Worm (Caenorhabditis elegans) whole organism, young adult: ENCODE results near the gene cutl-27.

ENCODE experiments used
- B0035.1 ChIP-seq: sonication (generic microtip); optimal IDR thresholded peaks from 2 replicates; lab custom pipeline; 2016; ENCODE audit warnings: missing genetic modification characterization, mild to moderate bottlenecking, missing compliant biosample characterization, missing genotype, missing genetic modification reagents
- F52B5.7 ChIP-seq: sonication (generic microtip); optimal IDR thresholded peaks from 2 replicates; lab custom pipeline; 2016; ENCODE audit warnings: mild to moderate bottlenecking, missing genetic modification characterization, missing compliant biosample characterization
- bed-1 ChIP-seq: fragments of 200-800 bp; sonication (Bioruptor generic); IDR thresholded peaks from 2 replicates; pipeline ENCODE4 v1.3.6; 2022; ENCODE audit warnings: missing genetic modification reagents, missing genetic modification characterization, missing compliant biosample characterization

DNA sequence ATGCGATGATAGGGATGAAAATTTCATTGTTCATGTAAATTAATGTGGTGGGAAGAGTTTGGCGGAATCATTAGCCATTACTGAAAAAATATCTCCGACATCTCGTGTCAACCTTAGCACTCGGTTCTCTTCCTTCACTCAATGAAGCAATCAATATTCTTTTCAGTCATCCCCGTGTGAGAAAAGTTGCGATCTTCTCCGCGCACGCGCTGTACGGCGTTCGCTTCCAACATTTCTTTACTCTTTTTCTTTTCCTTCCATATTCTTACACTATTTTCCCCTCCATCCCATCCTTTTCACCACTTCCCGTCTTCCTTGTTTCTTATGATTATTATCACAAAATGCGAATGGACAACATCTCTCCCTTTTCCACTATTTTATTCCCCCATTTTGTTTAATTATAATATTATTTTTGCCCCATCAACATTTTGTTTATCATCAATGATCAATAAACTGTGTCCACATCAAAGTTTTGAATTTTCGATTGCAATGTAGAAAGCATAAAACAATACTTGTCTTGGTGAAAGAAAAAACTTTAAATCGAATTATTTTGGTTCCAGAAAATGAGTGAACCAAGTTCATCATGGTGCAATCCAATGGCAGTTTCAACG lies 18.2 kb upstream of the cutl-27 start, which contains the start of gene mob-1:
- TF ChIP-seq F52B5.7 (tag; lab: Kevin White, UChicago) (no peak), bed-1 (GFP tag; lab: Robert Waterston, UW) (no peak), B0035.1 (peak; percentile 7)
